Fruit fly (Drosophila melanogaster) whole organism, wandering third instar larva: ENCODE measurements around the gene CG31233.

Experiments used
- CG32264 ChIP-seq: fragments of 200-800 bp; sonication (Bioruptor generic); optimal IDR thresholded peaks from 2 replicates; lab custom pipeline; 2016; ENCODE audit warnings: missing biosample characterization, missing genetic modification characterization
- CG9705 ChIP-seq: fragments of 200-800 bp; sonication (Bioruptor generic); optimal IDR thresholded peaks from 2 replicates; lab custom pipeline; 2018; ENCODE audit warnings: missing biosample characterization, mild to moderate bottlenecking, missing genetic modification characterization
- Dfd ChIP-seq: fragments of >200 bp; optimal IDR thresholded peaks from 2 replicates; lab custom pipeline; 2017; ENCODE audit warnings: missing biosample characterization, missing genetic modification characterization
- Dif ChIP-seq: fragments of 200-275, 200-300 bp; sonication (Bioruptor generic); optimal IDR thresholded peaks from 2 replicates; lab custom pipeline; 2018; ENCODE audit warnings: missing biosample characterization, missing genetic modification characterization; ENCODE audit not compliant: partially characterized antibody
- GATAd ChIP-seq: sonication (Bioruptor generic); optimal IDR thresholded peaks from 2 replicates; lab custom pipeline; 2016; ENCODE audit warnings: missing biosample characterization, missing genetic modification characterization
- HLH106 ChIP-seq: fragments of 200-800 bp; optimal IDR thresholded peaks from 3 replicates; lab custom pipeline; 2019; ENCODE audit warnings: missing biosample characterization, mild to moderate bottlenecking, missing genetic modification characterization, moderate library complexity
- Hr78 ChIP-seq: fragments of >200 bp; optimal IDR thresholded peaks from 2 replicates; lab custom pipeline; 2017; ENCODE audit warnings: missing biosample characterization, missing genetic modification characterization
- Hr83 ChIP-seq: fragments of 200-300 bp; sonication (Bioruptor generic); optimal IDR thresholded peaks from 2 replicates; lab custom pipeline; 2016; ENCODE audit warnings: missing biosample characterization, mild to moderate bottlenecking, missing genetic modification characterization, moderate library complexity; ENCODE audit not compliant: poor library complexity, severe bottlenecking
- Jra ChIP-seq: sonication (Bioruptor generic); optimal IDR thresholded peaks from 2 replicates; lab custom pipeline; 2016; ENCODE audit warnings: missing biosample characterization, missing genetic modification characterization
- Mio ChIP-seq: sonication (Bioruptor generic); optimal IDR thresholded peaks from 2 replicates; lab custom pipeline; 2016; ENCODE audit warnings: missing biosample characterization, missing genetic modification characterization
- Myc ChIP-seq: fragments of >200 bp; optimal IDR thresholded peaks from 2 replicates; lab custom pipeline; 2017
- N ChIP-seq: fragments of >200 bp; optimal IDR thresholded peaks from 2 replicates; lab custom pipeline; 2018; ENCODE audit warnings: missing biosample characterization, missing external identifiers, missing genetic modification characterization
- OdsH ChIP-seq: fragments of 200-800 bp; sonication (Bioruptor generic); optimal IDR thresholded peaks from 2 replicates; lab custom pipeline; 2016; ENCODE audit warnings: missing biosample characterization, mild to moderate bottlenecking, missing genetic modification characterization
- Rel ChIP-seq, 2 experiments: fragments of 200-800 bp; sonication (Bioruptor generic) in 1 of 2; optimal IDR thresholded peaks; 2 replicates in 1 of 2; 3 replicates in 1 of 2; lab custom pipeline; 2016 to 2019; ENCODE audit warnings: mild to moderate bottlenecking in 2 of 2, missing biosample characterization in 2 of 2, missing genetic modification characterization in 2 of 2, moderate library complexity in 1 of 2
- Vsx2 ChIP-seq: fragments of 200-300, 225-300 bp; sonication (Bioruptor generic); optimal IDR thresholded peaks from 2 replicates; lab custom pipeline; 2018; ENCODE audit warnings: missing biosample characterization, missing genetic modification characterization; ENCODE audit not compliant: partially characterized antibody
- br ChIP-seq: fragments of 200-800 bp; sonication (Bioruptor generic); optimal IDR thresholded peaks from 2 replicates; lab custom pipeline; 2016; ENCODE audit warnings: missing biosample characterization, missing genetic modification characterization
- dl ChIP-seq, 2 experiments: fragments of 175-275, 200-275 bp in 1 of 2; fragments of 200-275 bp in 1 of 2; sonication (Bioruptor generic); optimal IDR thresholded peaks; lab custom pipeline; 2018; ENCODE audit warnings: mild to moderate bottlenecking in 2 of 2, missing biosample characterization in 2 of 2, missing genetic modification characterization in 2 of 2, moderate library complexity in 2 of 2; ENCODE audit not compliant: partially characterized antibody in 2 of 2, insufficient read depth in 1 of 2
- dsf ChIP-seq: sonication (Bioruptor generic); optimal IDR thresholded peaks from 2 replicates; lab custom pipeline; 2016; ENCODE audit warnings: missing biosample characterization, missing genetic modification characterization, borderline replicate concordance
- ey ChIP-seq: fragments of 200-800 bp; sonication (Bioruptor generic); optimal IDR thresholded peaks from 2 replicates; lab custom pipeline; 2016; ENCODE audit warnings: missing biosample characterization, missing genetic modification characterization
- foxo ChIP-seq, 2 experiments: fragments of 200-800 bp; sonication (Bioruptor generic); optimal IDR thresholded peaks; 2 replicates in 1 of 2; 3 replicates in 1 of 2; lab custom pipeline; 2016 to 2017; ENCODE audit warnings: missing biosample characterization in 2 of 2, missing genetic modification characterization in 2 of 2
- fru ChIP-seq: fragments of 200-800 bp; sonication (Bioruptor generic); optimal IDR thresholded peaks from 3 replicates; lab custom pipeline; 2016; ENCODE audit warnings: missing biosample characterization, mild to moderate bottlenecking, missing genetic modification characterization
- h ChIP-seq: fragments of 200-800 bp; sonication (Bioruptor generic); optimal IDR thresholded peaks from 3 replicates; lab custom pipeline; 2016; ENCODE audit warnings: missing biosample characterization, mild to moderate bottlenecking, missing genetic modification characterization
- jim ChIP-seq: fragments of 175-275, 200-325 bp; sonication (Bioruptor generic); optimal IDR thresholded peaks from 2 replicates; lab custom pipeline; 2016; ENCODE audit warnings: missing biosample characterization, mild to moderate bottlenecking, missing genetic modification characterization
- lola ChIP-seq: fragments of >200 bp; optimal IDR thresholded peaks from 2 replicates; lab custom pipeline; 2017; ENCODE audit warnings: missing biosample characterization, missing genetic modification characterization
- tai ChIP-seq: sonication (Bioruptor generic); optimal IDR thresholded peaks from 2 replicates; lab custom pipeline; 2016; ENCODE audit warnings: missing biosample characterization, missing genetic modification characterization
- usp ChIP-seq: fragments of >200 bp; optimal IDR thresholded peaks from 2 replicates; lab custom pipeline; 2017; ENCODE audit warnings: missing biosample characterization, missing genetic modification characterization
- woc ChIP-seq: sonication (Bioruptor generic); optimal IDR thresholded peaks from 2 replicates; lab custom pipeline; 2016; ENCODE audit warnings: missing biosample characterization, mild to moderate bottlenecking, missing genetic modification characterization

CG31233 gene

DNA sequence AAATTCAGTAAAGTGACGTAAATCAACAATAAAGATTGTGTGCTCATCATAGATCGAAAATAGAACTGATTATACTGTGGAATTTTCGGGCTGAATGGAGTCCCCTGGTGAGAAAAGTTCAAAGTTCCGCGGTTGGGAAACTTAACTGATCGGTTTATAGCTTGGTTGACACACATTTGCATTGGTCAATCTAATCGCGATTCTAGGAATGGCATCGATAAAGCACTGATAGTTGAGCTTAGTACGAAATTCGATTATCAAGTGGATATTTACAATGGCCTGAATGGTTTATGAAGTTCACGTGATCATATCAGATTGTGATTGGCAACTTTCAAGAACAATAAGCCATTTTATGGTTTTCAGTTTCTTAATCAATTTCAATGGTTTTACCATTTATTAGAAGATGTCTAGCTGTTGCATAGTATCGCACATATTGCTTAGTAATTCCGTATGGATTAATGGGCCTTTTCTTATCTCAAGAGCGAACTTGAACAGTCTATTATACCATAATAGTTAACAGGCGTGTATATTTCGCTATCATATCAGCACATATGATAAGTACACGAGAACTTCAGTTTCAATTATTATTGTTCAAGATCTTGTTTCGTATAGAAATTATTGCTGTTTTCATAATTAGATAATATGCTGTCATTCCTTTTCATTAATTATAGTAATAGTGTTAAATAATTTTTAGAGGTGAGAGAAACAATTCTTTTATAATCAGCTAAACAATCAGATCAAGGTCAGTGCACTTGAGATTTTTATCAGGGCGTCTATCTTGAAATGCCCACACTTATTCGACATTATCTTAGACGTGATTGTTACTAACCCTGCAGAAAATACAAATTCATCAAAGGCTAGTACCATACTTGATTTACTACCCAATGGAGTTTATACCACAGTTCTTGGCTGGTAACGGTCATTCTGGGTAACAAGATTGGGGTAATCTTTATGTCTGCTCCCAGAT lies at the start of gene CG31233:
Gene CG31233, plus strand, starts transcription at position 900 of the 967 bp plus-strand sequence.
- no peak for TF ChIP-seq tai (GFP tag; lab: Kevin White, UChicago)
- TF ChIP-seq jim = no peak
- TF ChIP-seq Dfd (GFP tag; lab: Kevin White, UChicago) = no peak
- no peak for TF ChIP-seq CG32264 (GFP tag; lab: Kevin White, UChicago)
- TF ChIP-seq Dif = no peak
- no peak for TF ChIP-seq HLH106 (tag; lab: Kevin White, UChicago)
- no peak for TF ChIP-seq h (GFP tag; lab: Kevin White, UChicago)
- TF ChIP-seq usp (GFP tag; lab: Kevin White, UChicago) = no peak
- TF ChIP-seq br = no peak
- no peak for TF ChIP-seq CG9705 (GFP tag; lab: Kevin White, UChicago)
- TF ChIP-seq Hr78 (GFP tag; lab: Kevin White, UChicago) = no peak
- no peak for TF ChIP-seq ey (GFP tag; lab: Kevin White, UChicago)
- TF ChIP-seq fru (GFP tag; lab: Kevin White, UChicago) = no peak
- TF ChIP-seq Hr83 (GFP tag; lab: Kevin White, UChicago) = no peak
- no peak for TF ChIP-seq Vsx2 (GFP tag; lab: Kevin White, UChicago)
- TF ChIP-seq N (GFP tag; lab: Kevin White, UChicago) = no peak

DNA sequence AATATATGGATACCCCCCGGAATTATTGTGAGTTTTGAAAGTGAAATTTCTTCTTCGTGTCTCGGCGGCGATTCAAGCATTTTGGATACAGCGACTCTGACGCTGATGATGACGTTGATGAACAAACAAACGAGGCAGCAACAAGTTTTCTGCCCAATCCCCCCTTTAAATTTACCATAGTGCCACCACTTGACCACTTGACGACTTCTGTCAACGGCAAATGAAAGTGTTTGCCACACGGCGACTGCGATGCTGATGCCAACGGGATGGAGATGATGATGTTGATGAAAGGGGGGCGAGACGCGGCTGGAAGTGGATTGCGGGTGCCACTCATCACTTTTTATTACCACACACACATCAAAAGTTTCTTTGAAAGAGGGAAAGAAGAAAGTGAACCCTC lies 49.2 kb upstream of the CG31233 start:
- TF ChIP-seq jim = no peak

DNA sequence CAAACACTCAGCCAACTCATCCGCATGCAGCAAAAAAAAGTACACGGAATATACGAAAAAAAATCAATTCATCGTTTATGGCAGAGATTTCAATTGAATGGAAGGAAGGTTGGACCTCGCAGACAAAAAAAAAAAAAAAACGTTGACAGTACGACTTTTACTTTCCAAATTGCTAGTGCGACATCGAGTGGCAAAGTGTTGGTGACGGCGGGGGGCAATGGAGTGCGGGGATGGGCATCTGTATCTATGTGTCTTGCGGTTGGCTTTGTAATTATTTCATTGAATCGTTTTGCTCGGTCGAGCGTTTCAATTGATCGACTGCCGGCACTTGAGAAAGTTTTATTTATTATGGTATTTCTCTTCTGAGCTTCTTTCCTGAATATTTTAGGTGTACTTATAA lies 48.1 kb upstream of the CG31233 start:
- no peak for TF ChIP-seq br
- TF ChIP-seq jim = no peak
- TF ChIP-seq N (GFP tag; lab: Kevin White, UChicago) = no peak
- TF ChIP-seq Dfd (GFP tag; lab: Kevin White, UChicago) = no peak
- no peak for TF ChIP-seq GATAd (GFP tag; lab: Kevin White, UChicago)
- TF ChIP-seq CG32264 (GFP tag; lab: Kevin White, UChicago) = no peak
- TF ChIP-seq Mio (GFP tag; lab: Kevin White, UChicago) = no peak
- TF ChIP-seq Myc (lab: Kevin White, UChicago) = no peak
- no peak for TF ChIP-seq dl (GFP tag; optimal IDR thresholded peaks at IDR 0.05; lab: Kevin White, UChicago; ENCODE audit: insufficient read depth in 1 of 2, partially characterized antibody in 2 of 2)
- TF ChIP-seq Rel (GFP tag; optimal IDR thresholded peaks at IDR 0.05; lab: Kevin White, UChicago) = no peak
- TF ChIP-seq Rel (tag; optimal IDR thresholded peaks at IDR 0.05; lab: Kevin White, UChicago) = no peak
- no peak for TF ChIP-seq dsf (GFP tag; lab: Kevin White, UChicago)
- no peak for TF ChIP-seq foxo (GFP tag; optimal IDR thresholded peaks at IDR 0.05; lab: Kevin White, UChicago)
- TF ChIP-seq Hr83 (GFP tag; lab: Kevin White, UChicago) = no peak
- no peak for TF ChIP-seq Jra (GFP tag; lab: Kevin White, UChicago)
- TF ChIP-seq usp (GFP tag; lab: Kevin White, UChicago) = no peak
- TF ChIP-seq woc = no peak

DNA sequence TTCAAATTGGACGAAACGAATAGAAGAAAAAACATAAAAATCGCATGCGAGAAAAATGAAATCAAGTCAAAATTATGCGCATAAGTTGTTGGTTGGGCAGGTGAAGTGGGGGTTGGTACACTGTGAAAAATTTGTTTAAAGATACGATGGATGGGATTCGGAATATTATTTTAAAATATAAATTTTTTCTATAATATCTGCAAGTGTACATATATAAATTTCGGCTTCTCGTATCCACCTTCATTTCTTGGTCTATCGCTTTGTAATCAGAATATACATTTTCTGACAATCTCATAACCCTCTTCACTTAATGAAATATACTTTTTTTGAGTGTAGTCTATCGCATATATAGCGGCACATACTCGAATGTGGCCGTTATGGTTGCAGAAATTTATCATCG lies 46.3 kb upstream of the CG31233 start:
- TF ChIP-seq foxo (GFP tag; optimal IDR thresholded peaks at IDR 0.05; lab: Kevin White, UChicago) (peak in 1 of 2 experiments; percentile 16), Rel (GFP tag; optimal IDR thresholded peaks at IDR 0.05; lab: Kevin White, UChicago) (no peak), Rel (tag; optimal IDR thresholded peaks at IDR 0.05; lab: Kevin White, UChicago) (no peak)
- TF ChIP-seq, all 38 proteins: peak for 1

DNA sequence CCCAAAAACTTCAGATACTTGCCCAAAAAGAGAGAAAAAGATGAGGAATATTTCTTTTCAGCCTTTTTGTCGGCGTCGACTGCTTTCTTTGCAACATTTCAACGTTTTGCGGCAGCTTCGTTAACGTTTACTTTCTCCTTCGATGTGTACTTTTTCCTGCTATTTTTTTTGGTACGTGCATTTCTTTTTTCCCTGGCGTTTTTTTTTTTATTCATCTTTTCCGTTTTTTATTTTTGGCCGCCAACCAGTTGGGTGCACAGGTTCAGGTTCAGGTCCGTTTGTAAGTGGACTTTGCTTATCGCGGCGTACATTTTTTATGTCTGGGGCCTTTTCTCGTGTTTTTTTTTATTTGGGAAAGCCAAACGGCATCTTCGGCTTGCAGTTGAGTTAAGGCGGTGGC lies 45.2 kb upstream of the CG31233 start:
- TF ChIP-seq Dif (no peak), lola (GFP tag; lab: Kevin White, UChicago) (no peak)

DNA sequence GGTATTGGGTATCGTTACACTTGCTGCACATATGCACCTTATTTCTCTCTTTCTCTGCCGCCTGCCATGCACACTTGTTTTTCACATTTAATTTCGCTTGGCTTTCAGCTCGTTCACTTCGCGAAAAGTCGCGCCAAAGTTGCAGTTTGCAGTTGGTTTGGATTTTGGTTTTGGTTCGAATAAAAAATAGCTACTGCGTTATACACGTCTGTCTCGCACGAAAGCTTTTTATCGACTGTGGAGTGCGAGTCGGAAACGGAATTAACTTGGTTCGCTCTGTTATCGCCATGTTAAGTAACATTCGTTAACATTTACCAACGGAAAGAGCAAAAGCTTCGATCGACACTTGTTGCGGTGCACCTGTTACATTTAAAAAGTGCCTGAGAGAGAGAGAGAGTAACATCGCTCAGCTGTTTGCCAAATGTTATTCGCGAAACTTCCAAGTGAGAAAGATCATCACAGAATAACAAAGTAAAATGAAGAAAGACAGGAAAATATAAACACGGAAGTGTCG lies 30.2 kb upstream of the CG31233 start, which contains the start of gene CG31176:
Gene CG31176, minus strand, starts transcription at position 241 of the 514 bp plus-strand sequence.
- TF ChIP-seq Hr83 (GFP tag; lab: Kevin White, UChicago) (no peak), GATAd (GFP tag; lab: Kevin White, UChicago) (no peak), dl (GFP tag; optimal IDR thresholded peaks at IDR 0.05; lab: Kevin White, UChicago; ENCODE audit: insufficient read depth in 1 of 2, partially characterized antibody in 2 of 2) (no peak), lola (GFP tag; lab: Kevin White, UChicago) (no peak), Hr78 (GFP tag; lab: Kevin White, UChicago) (no peak), Myc (lab: Kevin White, UChicago) (no peak), Jra (GFP tag; lab: Kevin White, UChicago) (no peak), OdsH (GFP tag; lab: Kevin White, UChicago) (no peak), CG32264 (GFP tag; lab: Kevin White, UChicago) (no peak)
